Fruit fly (Drosophila melanogaster) whole organism, prepupa: ENCODE data around the gene CG15530.

ENCODE experiments used
- Blimp-1 ChIP-seq: fragments of 200-800 bp; sonication (Bioruptor generic); optimal IDR thresholded peaks from 3 replicates; lab custom pipeline; 2017; ENCODE audit warnings: missing biosample characterization, missing genetic modification characterization, mild to moderate bottlenecking, moderate library complexity, missing genetic modification reagents
- CG10631 ChIP-seq: fragments of 200-800 bp; sonication (Bioruptor generic); optimal IDR thresholded peaks from 2 replicates; lab custom pipeline; 2016; ENCODE audit warnings: missing biosample characterization, missing genetic modification characterization
- CG11762 ChIP-seq: fragments of 200-800 bp; sonication (Bioruptor generic); optimal IDR thresholded peaks from 3 replicates; lab custom pipeline; 2016; ENCODE audit warnings: missing biosample characterization, missing genetic modification characterization; ENCODE audit not compliant: insufficient read depth
- CG11902 ChIP-seq: fragments of 200-800 bp; sonication (Bioruptor generic); optimal IDR thresholded peaks from 3 replicates; lab custom pipeline; 2016; ENCODE audit warnings: missing biosample characterization, missing genetic modification characterization
- CG15336 ChIP-seq: fragments of 200-800 bp; sonication (Bioruptor generic); IDR thresholded peaks from 2 replicates; pipeline ENCODE4 v1.3.6; 2022; ENCODE audit warnings: missing biosample characterization, missing genetic modification characterization
- CG1621 ChIP-seq: fragments of 200-800 bp; sonication (Bioruptor generic); optimal IDR thresholded peaks from 3 replicates; lab custom pipeline; 2018; ENCODE audit warnings: missing biosample characterization, mild to moderate bottlenecking, missing genetic modification characterization
- CG31627 ChIP-seq: fragments of 200-800 bp; sonication (Bioruptor generic); optimal IDR thresholded peaks from 3 replicates; lab custom pipeline; 2016; ENCODE audit warnings: missing biosample characterization, missing genetic modification characterization
- CG32006 ChIP-seq: fragments of 200-800 bp; sonication (Bioruptor generic); optimal IDR thresholded peaks from 3 replicates; lab custom pipeline; 2017; ENCODE audit warnings: missing biosample characterization, mild to moderate bottlenecking, missing genetic modification characterization
- CG34406 ChIP-seq: fragments of 200-800 bp; sonication (Bioruptor generic); optimal IDR thresholded peaks from 3 replicates; lab custom pipeline; 2016; ENCODE audit warnings: missing biosample characterization, missing genetic modification characterization
- CG3919 ChIP-seq: fragments of 200-800 bp; sonication (Bioruptor generic); optimal IDR thresholded peaks from 3 replicates; lab custom pipeline; 2016; ENCODE audit warnings: missing biosample characterization, missing genetic modification characterization
- CG4318 ChIP-seq: fragments of 200-800 bp; sonication (Bioruptor generic); optimal IDR thresholded peaks from 3 replicates; lab custom pipeline; 2017; ENCODE audit warnings: missing biosample characterization, mild to moderate bottlenecking, missing genetic modification characterization
- CG6163 ChIP-seq: fragments of 200-800 bp; sonication (Bioruptor generic); IDR thresholded peaks from 3 replicates; pipeline ENCODE4 v1.3.6; 2022; ENCODE audit warnings: missing biosample characterization, missing genetic modification characterization
- CG6276 ChIP-seq: fragments of 200-800 bp; sonication (Bioruptor generic); optimal IDR thresholded peaks from 2 replicates; lab custom pipeline; 2017; ENCODE audit warnings: missing biosample characterization, mild to moderate bottlenecking, missing genetic modification characterization
- CG6792 ChIP-seq: fragments of 200-800 bp; sonication (Bioruptor generic); optimal IDR thresholded peaks from 3 replicates; lab custom pipeline; 2016; ENCODE audit warnings: missing biosample characterization, missing genetic modification characterization
- CG6854 ChIP-seq: fragments of 200-800 bp; sonication (Bioruptor generic); optimal IDR thresholded peaks from 2 replicates; lab custom pipeline; 2017; ENCODE audit warnings: missing biosample characterization, mild to moderate bottlenecking, missing genetic modification characterization
- CG7368 ChIP-seq: fragments of 200-800 bp; sonication (Bioruptor generic); optimal IDR thresholded peaks from 3 replicates; lab custom pipeline; 2016; ENCODE audit warnings: missing biosample characterization, missing genetic modification characterization
- CG8119 ChIP-seq: fragments of 200-800 bp; sonication (Bioruptor generic); IDR thresholded peaks from 3 replicates; pipeline ENCODE4 v1.3.6; 2022; ENCODE audit warnings: missing biosample characterization, missing genetic modification characterization
- CG8632 ChIP-seq: fragments of 200-800 bp; sonication (Bioruptor generic); optimal IDR thresholded peaks from 3 replicates; lab custom pipeline; 2016; ENCODE audit warnings: missing biosample characterization, missing genetic modification characterization
- CG9139 ChIP-seq: fragments of 200-800 bp; sonication (Bioruptor generic); optimal IDR thresholded peaks from 3 replicates; lab custom pipeline; 2017; ENCODE audit warnings: missing biosample characterization, mild to moderate bottlenecking, missing genetic modification characterization
- Eip75B ChIP-seq: fragments of 200-800 bp; sonication (Bioruptor generic); optimal IDR thresholded peaks from 3 replicates; lab custom pipeline; 2016; ENCODE audit warnings: missing biosample characterization, missing genetic modification characterization
- Eip78C ChIP-seq: fragments of 200-800 bp; sonication (Bioruptor generic); peaks from one replicate; lab custom pipeline; 2016; ENCODE audit warnings: missing biosample characterization, missing genetic modification characterization
- Eip93F ChIP-seq: fragments of 200-800 bp; sonication (Bioruptor generic); optimal IDR thresholded peaks from 2 replicates; lab custom pipeline; 2016; ENCODE audit warnings: missing biosample characterization, mild to moderate bottlenecking, missing genetic modification characterization
- Ets21C ChIP-seq: fragments of 200-800 bp; sonication (Bioruptor generic); optimal IDR thresholded peaks from 3 replicates; lab custom pipeline; 2016; ENCODE audit warnings: missing biosample characterization, missing genetic modification characterization
- Ets96B ChIP-seq: fragments of 200-800 bp; optimal IDR thresholded peaks from 2 replicates; lab custom pipeline; 2019; ENCODE audit warnings: missing biosample characterization, mild to moderate bottlenecking, missing genetic modification characterization, moderate library complexity
- Hr38 ChIP-seq: sonication (Bioruptor generic); optimal IDR thresholded peaks from 2 replicates; lab custom pipeline; 2016; ENCODE audit warnings: missing biosample characterization, missing genetic modification characterization
- Hr4 ChIP-seq: fragments of 200-800 bp; sonication (Bioruptor generic); optimal IDR thresholded peaks from 3 replicates; lab custom pipeline; 2016; ENCODE audit warnings: missing biosample characterization, missing genetic modification characterization
- Lpt ChIP-seq: fragments of 200-800 bp; sonication (Bioruptor generic); optimal IDR thresholded peaks from 3 replicates; lab custom pipeline; 2016; ENCODE audit warnings: missing biosample characterization, missing genetic modification characterization
- OdsH ChIP-seq: fragments of 200-800 bp; sonication (Bioruptor generic); optimal IDR thresholded peaks from 3 replicates; lab custom pipeline; 2016; ENCODE audit warnings: missing biosample characterization, missing genetic modification characterization
- Sox102F ChIP-seq: fragments of 200-800 bp; sonication (Bioruptor generic); optimal IDR thresholded peaks from 2 replicates; lab custom pipeline; 2016; ENCODE audit warnings: missing biosample characterization, mild to moderate bottlenecking, missing genetic modification characterization
- Sox14 ChIP-seq: fragments of 200-800 bp; sonication (Bioruptor generic); optimal IDR thresholded peaks from 3 replicates; lab custom pipeline; 2016; ENCODE audit warnings: missing biosample characterization, missing genetic modification characterization
- Sox15 ChIP-seq: fragments of 200-800 bp; sonication (Bioruptor generic); optimal IDR thresholded peaks from 3 replicates; lab custom pipeline; 2016; ENCODE audit warnings: missing biosample characterization, missing genetic modification characterization
- achi ChIP-seq: fragments of 200-800 bp; sonication (Bioruptor generic); optimal IDR thresholded peaks from 3 replicates; lab custom pipeline; 2016; ENCODE audit warnings: missing biosample characterization, missing genetic modification characterization
- acj6 ChIP-seq: fragments of 200-800 bp; sonication (Bioruptor generic); optimal IDR thresholded peaks from 3 replicates; lab custom pipeline; 2016; ENCODE audit warnings: missing biosample characterization, missing genetic modification characterization
- cyc ChIP-seq: fragments of 200-800 bp; sonication (Bioruptor generic); optimal IDR thresholded peaks from 3 replicates; lab custom pipeline; 2016; ENCODE audit warnings: missing biosample characterization, missing genetic modification characterization
- dac ChIP-seq: fragments of 200-800 bp; sonication (Bioruptor generic); optimal IDR thresholded peaks from 2 replicates; lab custom pipeline; 2017; ENCODE audit warnings: missing biosample characterization, mild to moderate bottlenecking, missing genetic modification characterization
- dsx ChIP-seq: fragments of 200-800 bp; optimal IDR thresholded peaks from 3 replicates; lab custom pipeline; 2019; ENCODE audit warnings: missing biosample characterization, mild to moderate bottlenecking, missing genetic modification characterization, moderate library complexity; ENCODE audit not compliant: poor library complexity, severe bottlenecking
- eg ChIP-seq: fragments of 200-800 bp; sonication (Bioruptor generic); IDR thresholded peaks from 3 replicates; pipeline ENCODE4 v1.3.6; 2022; ENCODE audit warnings: missing biosample characterization, missing genetic modification characterization
- esn ChIP-seq: fragments of 200-800 bp; sonication (Bioruptor generic); optimal IDR thresholded peaks from 2 replicates; lab custom pipeline; 2016; ENCODE audit warnings: missing biosample characterization, mild to moderate bottlenecking, missing genetic modification characterization, moderate library complexity
- fd59A ChIP-seq: fragments of 200-800 bp; sonication (Bioruptor generic); optimal IDR thresholded peaks from 2 replicates; lab custom pipeline; 2017; ENCODE audit warnings: missing biosample characterization, mild to moderate bottlenecking, missing genetic modification characterization, missing genetic modification reagents
- fd85E ChIP-seq: fragments of 200-800 bp; sonication (Bioruptor generic); optimal IDR thresholded peaks from 3 replicates; lab custom pipeline; 2016; ENCODE audit warnings: missing biosample characterization, missing genetic modification characterization
- fkh ChIP-seq: fragments of 200-800 bp; sonication (Bioruptor generic); optimal IDR thresholded peaks from 3 replicates; lab custom pipeline; 2017; ENCODE audit warnings: missing biosample characterization, mild to moderate bottlenecking, missing genetic modification characterization, moderate library complexity
- lz ChIP-seq: fragments of 200-800 bp; sonication (Bioruptor generic); optimal IDR thresholded peaks from 3 replicates; lab custom pipeline; 2016; ENCODE audit warnings: missing biosample characterization, missing genetic modification characterization
- net ChIP-seq: fragments of 200-800 bp; sonication (Bioruptor generic); optimal IDR thresholded peaks from 3 replicates; lab custom pipeline; 2016; ENCODE audit warnings: missing biosample characterization, missing genetic modification characterization
- pdm3 ChIP-seq: fragments of 200-800 bp; sonication (Bioruptor generic); optimal IDR thresholded peaks from 3 replicates; lab custom pipeline; 2016; ENCODE audit warnings: missing biosample characterization, missing genetic modification characterization
- salr ChIP-seq, 2 experiments: fragments of 200-800 bp; sonication (Bioruptor generic); optimal IDR thresholded peaks; 3 replicates each; lab custom pipeline; 2016 to 2018; ENCODE audit warnings: missing biosample characterization in 2 of 2, missing genetic modification characterization in 2 of 2, mild to moderate bottlenecking in 1 of 2
- ss ChIP-seq, 2 experiments: fragments of 200-800 bp; sonication (Bioruptor generic); optimal IDR thresholded peaks; 2 replicates in 1 of 2; 3 replicates in 1 of 2; lab custom pipeline; 2017 to 2018; ENCODE audit warnings: mild to moderate bottlenecking in 2 of 2, missing biosample characterization in 2 of 2, missing genetic modification characterization in 2 of 2, moderate library complexity in 1 of 2
- svp ChIP-seq: fragments of 200-800 bp; sonication (Bioruptor generic); peaks from one replicate; lab custom pipeline; 2016; ENCODE audit warnings: missing biosample characterization, missing genetic modification characterization
- topi ChIP-seq: fragments of 200-800 bp; sonication (Bioruptor generic); optimal IDR thresholded peaks from 3 replicates; lab custom pipeline; 2016; ENCODE audit warnings: missing biosample characterization, missing genetic modification characterization
- vri ChIP-seq: fragments of 200-800 bp; sonication (Bioruptor generic); optimal IDR thresholded peaks from 3 replicates; lab custom pipeline; 2016; ENCODE audit warnings: missing biosample characterization, mild to moderate bottlenecking, missing genetic modification characterization

Gene CG15530

dm6 chr3R:30163228-30163627 is 14.4 kb upstream of the CG15530 start:
- peak; percentile 74 for TF ChIP-seq CG32006
- TF ChIP-seq Hr4: peak; percentile 70
- peak; percentile 58; the same call in 2 of the 3 replicates for TF ChIP-seq CG8119 (GFP tag; lab: Robert Waterston, UW)
- TF ChIP-seq CG4318: peak; percentile 18
- no peak for TF ChIP-seq CG3919 (GFP tag; lab: Kevin White, UChicago)
- TF ChIP-seq CG9139 (GFP tag; lab: Kevin White, UChicago): no peak
- peak; percentile 65 for TF ChIP-seq CG15336
- peak; percentile 52; the same call in 1 of the 3 replicates for TF ChIP-seq eg
- peak; percentile 34 for TF ChIP-seq CG6276 (GFP tag; lab: Kevin White, UChicago)
- TF ChIP-seq Ets21C: no peak
- TF ChIP-seq CG6163: peak; percentile 26; the same call in 1 of the 3 replicates
- TF ChIP-seq esn (GFP tag; lab: Kevin White, UChicago): no peak
- TF ChIP-seq Eip78C (GFP tag; lab: Kevin White, UChicago): peak; percentile 85

dm6 chr3R:30164162-30164561 is 13.5 kb upstream of the CG15530 start:
- TF ChIP-seq cyc (GFP tag; lab: Kevin White, UChicago): no peak
- TF ChIP-seq Eip78C (GFP tag; lab: Kevin White, UChicago): peak; percentile 86
- TF ChIP-seq CG1621 (tag; lab: Kevin White, UChicago): no peak
- TF ChIP-seq CG9139 (GFP tag; lab: Kevin White, UChicago): no peak
- peak; percentile 71 for TF ChIP-seq CG4318
- peak; percentile 80 for TF ChIP-seq Lpt (GFP tag; lab: Kevin White, UChicago)
- TF ChIP-seq Eip75B: peak; percentile 42
- peak; percentile 89 for TF ChIP-seq CG15336
- no peak for TF ChIP-seq dsx (GFP tag; lab: Kevin White, UChicago)
- TF ChIP-seq Ets21C: no peak
- no peak for TF ChIP-seq CG31627 (GFP tag; lab: Kevin White, UChicago)
- peak; percentile 80 for TF ChIP-seq dac (GFP tag; lab: Kevin White, UChicago)
- no peak for TF ChIP-seq ss (GFP tag; optimal IDR thresholded peaks at IDR 0.05; lab: Kevin White, UChicago)
- TF ChIP-seq esn (GFP tag; lab: Kevin White, UChicago): peak; percentile 13
- TF ChIP-seq acj6: peak; percentile 31
- peak; percentile 73 for TF ChIP-seq CG3919 (GFP tag; lab: Kevin White, UChicago)
- TF ChIP-seq CG6792 (GFP tag; lab: Kevin White, UChicago): peak; percentile 37
- TF ChIP-seq pdm3 (GFP tag; lab: Kevin White, UChicago): peak; percentile 57
- peak; percentile 88 for TF ChIP-seq CG32006
- no peak for TF ChIP-seq Eip93F
- TF ChIP-seq fd85E: no peak
- peak; percentile 64 for TF ChIP-seq achi
- peak; percentile 83 for TF ChIP-seq CG6163
- TF ChIP-seq CG6276 (GFP tag; lab: Kevin White, UChicago): peak; percentile 72
- TF ChIP-seq vri (GFP tag; lab: Kevin White, UChicago): no peak
- TF ChIP-seq fkh (GFP tag; lab: Kevin White, UChicago): no peak
- TF ChIP-seq Sox14 (GFP tag; lab: Kevin White, UChicago): peak; percentile 26
- TF ChIP-seq Sox102F (GFP tag; lab: Kevin White, UChicago): no peak
- TF ChIP-seq CG34406: peak; percentile 20
- TF ChIP-seq CG11902: no peak
- TF ChIP-seq Blimp-1: peak; percentile 95
- peak; percentile 4 for TF ChIP-seq Ets96B (tag; lab: Kevin White, UChicago)
- peak; percentile 13 for TF ChIP-seq CG11762 (GFP tag; lab: Kevin White, UChicago)
- TF ChIP-seq OdsH (GFP tag; lab: Kevin White, UChicago): peak; percentile 58
- no peak for TF ChIP-seq fd59A (GFP tag; lab: Kevin White, UChicago)
- TF ChIP-seq lz (GFP tag; lab: Kevin White, UChicago): peak; percentile 29
- TF ChIP-seq Hr38 (GFP tag; lab: Kevin White, UChicago): no peak
- TF ChIP-seq Hr4: peak; percentile 89
- peak in 1 of 2 experiments; percentile 64 for TF ChIP-seq salr (GFP tag; optimal IDR thresholded peaks at IDR 0.05; lab: Kevin White, UChicago)
- TF ChIP-seq CG10631 (GFP tag; lab: Kevin White, UChicago): peak; percentile 43
- peak; percentile 66 for TF ChIP-seq svp
- TF ChIP-seq CG6854 (GFP tag; lab: Kevin White, UChicago): peak; percentile 56
- no peak for TF ChIP-seq CG7368 (GFP tag; lab: Kevin White, UChicago)
- TF ChIP-seq eg: peak; percentile 89
- TF ChIP-seq net (GFP tag; lab: Kevin White, UChicago): peak; percentile 58
- TF ChIP-seq Sox15 (GFP tag; lab: Kevin White, UChicago): no peak
- no peak for TF ChIP-seq CG8632
- peak; percentile 24 for TF ChIP-seq topi (GFP tag; lab: Kevin White, UChicago)
